Worm (Caenorhabditis elegans): ENCODE results near the gene gadr-4.

Gene gadr-4

ce11 chrII:4082754-4083153 is 20.4 kb upstream of the gadr-4 start, which contains the start of gene R11F4.2:
TSS of gene R11F4.2 (plus strand) at chrII:4083054.
- no peak for TF ChIP-seq pros-1 (tag; optimal IDR thresholded peaks at IDR 0.05)
- no peak for TF ChIP-seq ahr-1 (tag; optimal IDR thresholded peaks at IDR 0.05)
- no peak for TF ChIP-seq ceh-45 (GFP tag; IDR thresholded peaks at IDR 0.05)
- no peak for TF ChIP-seq fkh-6 (tag; optimal IDR thresholded peaks at IDR 0.05)
- no peak for TF ChIP-seq ceh-9 (tag; optimal IDR thresholded peaks at IDR 0.05)
- no peak for TF ChIP-seq T23F11.4 (GFP tag; optimal IDR thresholded peaks at IDR 0.05)
- no peak for TF ChIP-seq ceh-30 (tag; optimal IDR thresholded peaks at IDR 0.05)
- TF ChIP-seq ceh-19 (GFP tag; optimal IDR thresholded peaks at IDR 0.05), result no peak
- no peak for TF ChIP-seq mec-3 (tag; optimal IDR thresholded peaks at IDR 0.05; ENCODE audit: borderline replicate concordance)

DNA sequence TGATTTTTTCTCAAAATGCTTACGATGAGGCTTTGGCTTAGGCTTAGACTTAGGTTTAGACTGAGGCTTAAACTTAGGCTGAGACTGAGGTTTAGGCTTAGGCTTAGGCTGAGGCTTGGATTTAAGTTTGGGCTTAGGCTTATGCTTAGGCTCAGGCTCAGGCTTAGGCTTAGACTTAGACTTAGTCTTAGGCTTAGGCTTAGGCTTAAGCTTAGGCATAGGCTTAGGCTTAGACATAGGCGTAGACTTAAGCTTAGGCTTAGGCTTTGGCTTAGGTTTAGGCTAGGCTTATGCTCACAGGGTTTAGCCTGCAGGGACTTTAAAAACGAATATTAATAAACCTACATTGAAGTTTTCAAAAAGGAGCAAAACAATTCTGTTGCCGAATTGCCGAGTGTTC is 19.5 kb upstream of the gadr-4 start:
- no peak for TF ChIP-seq ztf-16 (tag; optimal IDR thresholded peaks at IDR 0.05)
- peak; percentile 65 for TF ChIP-seq dve-1 (tag; optimal IDR thresholded peaks at IDR 0.05)

DNA sequence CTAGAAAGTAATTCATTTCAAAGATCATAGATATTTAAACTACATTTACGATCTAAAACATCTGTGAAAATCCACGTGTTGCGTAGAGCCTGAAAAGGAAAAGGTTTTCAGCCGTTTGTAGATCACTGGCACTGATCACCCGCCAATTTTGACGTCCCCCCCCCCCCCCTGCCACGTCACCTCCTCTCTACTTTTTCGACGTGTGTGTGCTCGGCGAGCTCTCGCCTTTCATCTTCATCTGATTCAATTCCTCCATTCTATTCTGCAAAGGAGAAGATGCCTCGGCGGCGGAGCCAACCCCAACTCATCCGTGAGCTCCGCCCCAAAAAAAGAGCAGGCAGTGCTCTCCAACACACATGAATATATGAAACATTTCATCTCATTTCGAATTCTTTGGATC is 18.8 kb upstream of the gadr-4 start:
- TF ChIP-seq ceh-24 (tag; optimal IDR thresholded peaks at IDR 0.05), result no peak

ce11 chrII:4074710-4075109 is 12.3 kb upstream of the gadr-4 start:
- TF ChIP-seq nfya-1 (tag; optimal IDR thresholded peaks at IDR 0.05), result peak; percentile 91
- TF ChIP-seq madf-2 (tag; optimal IDR thresholded peaks at IDR 0.05), result no peak

DNA sequence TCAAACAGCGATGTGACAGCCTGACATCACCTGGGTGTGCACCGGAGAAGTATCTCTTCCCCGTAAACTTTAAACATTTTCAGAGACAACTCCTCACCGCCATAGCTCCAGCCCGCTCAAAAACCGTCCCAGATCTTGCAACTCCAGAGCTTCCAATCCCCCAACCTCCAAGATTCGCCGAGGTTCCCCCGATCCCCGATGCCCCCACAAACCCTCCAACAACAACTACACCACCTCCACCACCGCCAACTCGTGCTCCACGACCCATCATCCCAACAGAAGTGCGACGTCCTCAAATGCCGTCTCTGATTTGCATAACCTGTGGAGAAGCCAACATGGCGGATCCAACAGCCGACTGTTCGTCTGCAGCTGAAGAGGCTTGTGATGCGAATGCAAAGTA is 8.7 kb upstream of the gadr-4 start:
- TF ChIP-seq hlh-8 (tag; optimal IDR thresholded peaks at IDR 0.05) (no peak), pax-1 (tag; optimal IDR thresholded peaks at IDR 0.05) (no peak), nfya-1 (tag; optimal IDR thresholded peaks at IDR 0.05) (no peak), ceh-14 (tag; optimal IDR thresholded peaks at IDR 0.05) (no peak), ceh-6 (GFP tag; optimal IDR thresholded peaks at IDR 0.05) (no peak), tbx-7 (tag; optimal IDR thresholded peaks at IDR 0.05) (no peak), pha-2 (tag; optimal IDR thresholded peaks at IDR 0.05) (no peak), pqm-1 (tag; optimal IDR thresholded peaks at IDR 0.05) (no peak), ttx-3 (tag; optimal IDR thresholded peaks at IDR 0.05) (no peak), che-1 (tag; optimal IDR thresholded peaks at IDR 0.05) (no peak), Y22D7AL.16 (tag; optimal IDR thresholded peaks at IDR 0.05) (no peak)

- TF ChIP-seq hlh-6 (tag; optimal IDR thresholded peaks at IDR 0.05), result no peak
- no peak for TF ChIP-seq lin-11 (tag; optimal IDR thresholded peaks at IDR 0.05)
- TF ChIP-seq madf-2 (tag; optimal IDR thresholded peaks at IDR 0.05), result no peak
- TF ChIP-seq ceh-30 (tag; optimal IDR thresholded peaks at IDR 0.05), result no peak
- no peak for TF ChIP-seq unc-3 (GFP tag; conservative IDR thresholded peaks at IDR 0.05)
- no peak for TF ChIP-seq unc-3 (tag; optimal IDR thresholded peaks at IDR 0.05)
- no peak for TF ChIP-seq pag-3 (tag; optimal IDR thresholded peaks at IDR 0.05; ENCODE audit: borderline replicate concordance)
- no peak for TF ChIP-seq pax-1 (tag; optimal IDR thresholded peaks at IDR 0.05)
- TF ChIP-seq ceh-48 (tag; optimal IDR thresholded peaks at IDR 0.05), result no peak
- no peak for TF ChIP-seq hlh-30 (tag; optimal IDR thresholded peaks at IDR 0.05; ENCODE audit: insufficient read depth)
- no peak for TF ChIP-seq ceh-34 (tag; optimal IDR thresholded peaks at IDR 0.05)
- TF ChIP-seq ceh-14 (tag; optimal IDR thresholded peaks at IDR 0.05), result no peak
- TF ChIP-seq K09A11.1 (tag; optimal IDR thresholded peaks at IDR 0.05; ENCODE audit: insufficient read depth), result no peak
- no peak for TF ChIP-seq ceh-18 (tag; optimal IDR thresholded peaks at IDR 0.05)
- no peak for TF ChIP-seq mec-3 (tag; optimal IDR thresholded peaks at IDR 0.05; ENCODE audit: borderline replicate concordance)
- no peak for TF ChIP-seq C08G9.2 (tag; optimal IDR thresholded peaks at IDR 0.05)
- TF ChIP-seq ttx-3 (tag; optimal IDR thresholded peaks at IDR 0.05), result no peak
- no peak for TF ChIP-seq gmeb-2 (tag; optimal IDR thresholded peaks at IDR 0.05)
- TF ChIP-seq pqm-1 (tag; optimal IDR thresholded peaks at IDR 0.05), result no peak
- no peak for TF ChIP-seq unc-55 (GFP tag; optimal IDR thresholded peaks at IDR 0.05)
- no peak for TF ChIP-seq T23F11.4 (GFP tag; optimal IDR thresholded peaks at IDR 0.05)
Observed at ce11 chrII:4068141-4068540, 5.8 kb upstream of the gadr-4 start.
